Worm (Caenorhabditis elegans): ENCODE measurements around the gene shc-2.
A peak's percentile ranks its signal among the peaks of the same experiment; 100 is the strongest.
"Not testable (repeated sequence)": the region's sequence is repeated elsewhere in the genome, so short reads cannot be mapped to it uniquely, and the experiment has no call there.

Gene shc-2

ce11 chrII:4968863-4969262 is at the start of gene shc-2:
TSS of gene shc-2 (plus strand) at chrII:4969163.
- TF ChIP-seq bed-3 (GFP tag; optimal IDR thresholded peaks at IDR 0.05) (no peak), elt-1 (tag; optimal IDR thresholded peaks at IDR 0.05; ENCODE audit: borderline replicate concordance, insufficient read depth) (no peak), mls-2 (tag; optimal IDR thresholded peaks at IDR 0.05) (no peak), tbx-8 (GFP tag; optimal IDR thresholded peaks at IDR 0.05) (no peak), ceh-83 (GFP tag; optimal IDR thresholded peaks at IDR 0.05) (no peak)

- TF ChIP-seq tbx-8 (GFP tag; optimal IDR thresholded peaks at IDR 0.05) = no peak
- no peak for TF ChIP-seq mab-5 (tag; optimal IDR thresholded peaks at IDR 0.05)
- TF ChIP-seq elt-1 (tag; optimal IDR thresholded peaks at IDR 0.05; ENCODE audit: borderline replicate concordance, insufficient read depth) = no peak
- no peak for TF ChIP-seq lin-32 (GFP tag; optimal IDR thresholded peaks at IDR 0.05)
- TF ChIP-seq ceh-43 (GFP tag; optimal IDR thresholded peaks at IDR 0.05) = no peak
- TF ChIP-seq nhr-2 (tag; optimal IDR thresholded peaks at IDR 0.05) = no peak
- TF ChIP-seq unc-120 (tag; optimal IDR thresholded peaks at IDR 0.05; ENCODE audit: poor library complexity, severe bottlenecking) = no peak
- TF ChIP-seq sem-2 (GFP tag; optimal IDR thresholded peaks at IDR 0.05) = no peak
Measured at ce11 chrII:4920608-4921007, 48.4 kb upstream of the shc-2 start.

ce11 chrII:4924729-4925128 is 44.2 kb upstream of the shc-2 start:
- TF ChIP-seq ham-2 (GFP tag; optimal IDR thresholded peaks at IDR 0.05) = no peak
- TF ChIP-seq ceh-43 (GFP tag; optimal IDR thresholded peaks at IDR 0.05) = no peak

ce11 chrII:4925198-4925764 is 43.7 kb upstream of the shc-2 start, which contains the start of gene aagr-2:
TSS of gene aagr-2 (minus strand) at chrII:4925248.
- TF ChIP-seq unc-62 (GFP tag; optimal IDR thresholded peaks at IDR 0.05) (no peak), nhr-237 (tag; optimal IDR thresholded peaks at IDR 0.05) (no peak), ces-1 (GFP tag; optimal IDR thresholded peaks at IDR 0.05) (no peak), M03D4.4 (tag; optimal IDR thresholded peaks at IDR 0.05) (no peak), nhr-28 (tag; optimal IDR thresholded peaks at IDR 0.05) (no peak), nhr-12 (tag; optimal IDR thresholded peaks at IDR 0.05) (no peak), mab-5 (tag; optimal IDR thresholded peaks at IDR 0.05) (no peak), unc-120 (tag; optimal IDR thresholded peaks at IDR 0.05; ENCODE audit: poor library complexity, severe bottlenecking) (no peak), mep-1 (tag; optimal IDR thresholded peaks at IDR 0.05) (no peak), ztf-11 (tag; optimal IDR thresholded peaks at IDR 0.05) (no peak), flh-1 (GFP tag; optimal IDR thresholded peaks at IDR 0.05) (no peak)

- TF ChIP-seq ztf-11 (tag; optimal IDR thresholded peaks at IDR 0.05) (no peak), lsy-2 (tag; optimal IDR thresholded peaks at IDR 0.05) (no peak), cnd-1 (tag; optimal IDR thresholded peaks at IDR 0.05) (no peak), elt-1 (tag; optimal IDR thresholded peaks at IDR 0.05; ENCODE audit: borderline replicate concordance, insufficient read depth) (no peak), bed-3 (GFP tag; optimal IDR thresholded peaks at IDR 0.05) (no peak), nhr-12 (tag; optimal IDR thresholded peaks at IDR 0.05) (no peak), flh-1 (GFP tag; optimal IDR thresholded peaks at IDR 0.05) (no peak), hlh-1 (tag; optimal IDR thresholded peaks at IDR 0.05) (no peak)
Measured at ce11 chrII:4931286-4931685, 37.7 kb upstream of the shc-2 start.

ce11 chrII:4932727-4933126 is 36.2 kb upstream of the shc-2 start, which contains the start of gene msp-152:
TSS of gene msp-152 (plus strand) at chrII:4933027.
- TF ChIP-seq unc-39 (tag; optimal IDR thresholded peaks at IDR 0.05); lin-32 (GFP tag; optimal IDR thresholded peaks at IDR 0.05); ces-1 (GFP tag; optimal IDR thresholded peaks at IDR 0.05): not testable (repeated sequence)

ce11 chrII:4934954-4935353 is 34.0 kb upstream of the shc-2 start, which contains the start of gene gst-30:
TSS of gene gst-30 (minus strand) at chrII:4935054.
- TF ChIP-seq lin-32 (GFP tag; optimal IDR thresholded peaks at IDR 0.05) = no peak

ce11 chrII:4935518-4935917 is 33.4 kb upstream of the shc-2 start, which contains the start of gene ZK546.5:
TSS of gene ZK546.5 (plus strand) at chrII:4935818.
- TF ChIP-seq M03D4.4 (tag; optimal IDR thresholded peaks at IDR 0.05) (no peak), elt-1 (tag; optimal IDR thresholded peaks at IDR 0.05; ENCODE audit: borderline replicate concordance, insufficient read depth) (no peak), hlh-1 (tag; optimal IDR thresholded peaks at IDR 0.05) (no peak), ces-1 (GFP tag; optimal IDR thresholded peaks at IDR 0.05) (peak; percentile 71), ceh-39 (tag; optimal IDR thresholded peaks at IDR 0.05) (peak; percentile 39), nhr-2 (tag; optimal IDR thresholded peaks at IDR 0.05) (no peak), nhr-76 (tag; optimal IDR thresholded peaks at IDR 0.05) (no peak), drap-1 (GFP tag; optimal IDR thresholded peaks at IDR 0.05) (no peak)

All from whole organism, mixed stage, embryonic.